Worm (Caenorhabditis elegans): ENCODE results near the gene Y59A8B.19.
"Not testable (repeated sequence)": the region's sequence is repeated elsewhere in the genome, so short reads cannot be mapped to it uniquely, and the experiment has no call there.

Gene Y59A8B.19

DNA sequence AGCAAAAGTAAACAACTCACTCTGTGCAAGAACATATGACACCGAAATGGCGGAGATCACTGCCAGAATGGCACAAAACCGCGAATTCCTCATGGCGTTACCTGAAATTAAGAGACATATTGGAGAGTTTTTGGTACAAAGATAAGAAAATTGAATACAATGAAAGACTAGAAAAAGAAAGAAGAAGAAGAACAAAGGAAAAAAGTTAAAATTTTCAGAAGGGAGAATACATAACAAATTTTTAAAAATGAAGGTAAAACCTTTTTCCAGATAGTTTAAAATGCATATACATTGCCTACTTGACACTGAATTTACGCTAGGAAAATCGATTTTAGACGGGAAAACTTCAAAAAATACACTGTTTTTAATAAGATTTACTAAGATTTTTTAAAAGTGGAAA lies 5.8 kb upstream of the Y59A8B.19 start, which contains the start of gene lon-8:
Gene lon-8 (minus strand): TSS at position 101 of the 400 bp plus-strand sequence.
- no peak for TF ChIP-seq ceh-13 (GFP tag; optimal IDR thresholded peaks at IDR 0.05)
- TF ChIP-seq ama-1 (optimal IDR thresholded peaks at IDR 0.05), result no peak
- no peak for TF ChIP-seq tbx-37 (GFP tag; conservative IDR thresholded peaks at IDR 0.05)
- no peak for TF ChIP-seq tra-4 (tag; optimal IDR thresholded peaks at IDR 0.05)
- no peak for TF ChIP-seq ceh-36 (tag; optimal IDR thresholded peaks at IDR 0.05)
- TF ChIP-seq hnd-1 (tag; optimal IDR thresholded peaks at IDR 0.05), result no peak
- no peak for TF ChIP-seq aly-1 (tag; optimal IDR thresholded peaks at IDR 0.05)
- TF ChIP-seq B0310.2 (tag; optimal IDR thresholded peaks at IDR 0.05), result no peak
- TF ChIP-seq flt-1 (GFP tag; IDR thresholded peaks at IDR 0.05), result no peak
- no peak for TF ChIP-seq pes-1 (GFP tag; IDR thresholded peaks at IDR 0.05)
- no peak for TF ChIP-seq hmbx-1 (tag; optimal IDR thresholded peaks at IDR 0.05)
- TF ChIP-seq scrt-1 (GFP tag; IDR thresholded peaks at IDR 0.05), result no peak
- TF ChIP-seq ets-7 (tag; optimal IDR thresholded peaks at IDR 0.05), result no peak
- no peak for TF ChIP-seq sea-1 (GFP tag; conservative IDR thresholded peaks at IDR 0.05)

DNA sequence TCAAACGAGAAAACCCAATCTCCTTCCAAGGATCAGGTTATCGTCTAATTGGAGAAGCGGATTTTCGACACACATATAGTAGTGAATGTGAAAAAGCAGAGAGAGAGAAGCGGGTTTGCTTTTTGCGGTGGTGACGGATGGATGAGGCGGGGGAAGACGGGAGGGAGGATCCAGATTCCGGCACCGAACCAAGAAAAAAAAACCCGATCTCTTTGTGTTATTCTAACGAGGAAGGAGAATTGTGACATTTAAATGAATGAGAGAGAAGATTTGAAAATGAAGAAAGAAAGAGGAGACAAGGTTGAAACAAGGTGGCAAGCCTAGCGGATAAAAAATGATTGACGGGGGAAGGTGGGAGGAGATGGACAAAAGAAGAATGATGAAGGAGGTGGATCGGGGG lies 3.2 kb upstream of the Y59A8B.19 start:
- TF ChIP-seq tbx-11 (GFP tag; IDR thresholded peaks at IDR 0.05), result no peak
- TF ChIP-seq ceh-13 (GFP tag; optimal IDR thresholded peaks at IDR 0.05), result no peak
- no peak for TF ChIP-seq aly-1 (tag; optimal IDR thresholded peaks at IDR 0.05)
- no peak for TF ChIP-seq flt-1 (GFP tag; IDR thresholded peaks at IDR 0.05)
- TF ChIP-seq pes-1 (GFP tag; IDR thresholded peaks at IDR 0.05), result no peak
- TF ChIP-seq hmg-4 (GFP tag; optimal IDR thresholded peaks at IDR 0.05), result no peak
- TF ChIP-seq hmbx-1 (tag; optimal IDR thresholded peaks at IDR 0.05), result no peak
- no peak for TF ChIP-seq tra-4 (tag; optimal IDR thresholded peaks at IDR 0.05)
- TF ChIP-seq F13C5.2 (tag; optimal IDR thresholded peaks at IDR 0.05), result no peak
- TF ChIP-seq tbx-37 (GFP tag; conservative IDR thresholded peaks at IDR 0.05), result no peak
- no peak for TF ChIP-seq ceh-36 (tag; optimal IDR thresholded peaks at IDR 0.05)
- no peak for TF ChIP-seq hnd-1 (tag; optimal IDR thresholded peaks at IDR 0.05)
- no peak for TF ChIP-seq B0310.2 (tag; optimal IDR thresholded peaks at IDR 0.05)
- TF ChIP-seq ets-7 (tag; optimal IDR thresholded peaks at IDR 0.05), result no peak
- no peak for TF ChIP-seq scrt-1 (GFP tag; IDR thresholded peaks at IDR 0.05)
- TF ChIP-seq ama-1 (optimal IDR thresholded peaks at IDR 0.05), result no peak

DNA sequence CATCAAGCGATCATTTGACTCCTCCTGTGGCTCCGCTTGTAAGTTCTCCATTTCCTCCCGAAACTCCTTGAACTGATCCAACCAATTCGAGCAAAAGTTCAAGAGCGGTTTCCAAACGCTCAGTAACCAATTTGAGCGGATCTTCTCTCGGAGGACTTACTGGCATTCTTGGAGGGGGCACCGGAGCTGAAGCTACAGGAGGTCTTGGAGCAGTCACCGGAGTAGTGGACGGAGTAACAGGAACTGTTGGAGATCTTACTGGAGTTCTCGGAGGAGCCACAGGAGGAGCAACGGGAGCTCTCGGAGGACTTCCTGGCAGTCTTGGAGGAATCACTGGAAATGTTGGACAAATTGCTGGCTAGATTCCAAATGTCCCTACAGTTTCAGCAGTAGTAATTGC lies 1.6 kb downstream of the Y59A8B.19 start:
- TF ChIP-seq hnd-1 (tag; optimal IDR thresholded peaks at IDR 0.05) (no peak), tbx-11 (GFP tag; IDR thresholded peaks at IDR 0.05) (no peak), aly-1 (tag; optimal IDR thresholded peaks at IDR 0.05) (no peak), ama-1 (optimal IDR thresholded peaks at IDR 0.05) (no peak), ceh-36 (tag; optimal IDR thresholded peaks at IDR 0.05) (no peak), F13C5.2 (tag; optimal IDR thresholded peaks at IDR 0.05) (no peak)

DNA sequence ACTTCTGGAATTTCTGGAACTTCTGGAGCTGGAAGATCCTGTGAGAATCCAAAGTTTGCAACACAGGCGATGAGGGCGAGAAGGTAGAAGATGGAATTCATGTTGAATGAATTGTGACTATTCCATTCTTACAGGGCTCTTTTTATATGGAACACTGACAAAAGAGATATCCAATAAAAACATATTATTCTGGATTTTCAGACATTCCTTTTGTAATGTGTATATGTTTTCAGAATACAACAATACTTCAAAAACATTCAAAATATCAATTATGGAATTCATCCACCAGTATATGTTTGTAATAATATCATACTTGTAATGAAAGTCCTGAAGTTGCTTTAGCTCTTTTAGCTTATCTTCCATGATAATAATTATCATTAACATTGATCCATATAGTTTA lies 3.7 kb downstream of the Y59A8B.19 start, which contains the start of gene Y59A8B.26:
Gene Y59A8B.26 (minus strand): TSS at position 101 of the 400 bp plus-strand sequence.
- not testable (repeated sequence) for TF ChIP-seq B0310.2 (tag; optimal IDR thresholded peaks at IDR 0.05); hnd-1 (tag; optimal IDR thresholded peaks at IDR 0.05); tbx-11 (GFP tag; IDR thresholded peaks at IDR 0.05)

DNA sequence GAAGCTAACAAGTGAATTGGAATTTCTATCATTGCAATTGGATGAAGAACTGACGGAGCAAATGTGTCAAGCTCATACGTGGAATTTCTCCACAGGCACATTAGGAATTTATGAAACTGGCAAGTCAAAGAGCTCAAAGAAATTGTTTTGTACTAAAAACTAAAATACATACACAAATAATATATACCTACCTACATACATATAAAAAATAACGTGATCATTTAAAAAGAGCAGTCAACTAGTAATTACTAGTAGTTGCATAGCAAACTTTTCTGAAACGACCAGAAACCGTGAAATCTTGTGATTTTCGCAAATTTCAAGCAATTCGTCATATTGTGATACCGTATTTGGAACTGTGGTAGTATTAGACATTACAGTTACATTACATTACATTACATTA lies 7.1 kb downstream of the Y59A8B.19 start, which contains the start of gene srh-133:
Gene srh-133 (minus strand): TSS at position 101 of the 400 bp plus-strand sequence.
- no peak for TF ChIP-seq tbx-11 (GFP tag; IDR thresholded peaks at IDR 0.05)
- TF ChIP-seq ceh-13 (GFP tag; optimal IDR thresholded peaks at IDR 0.05), result no peak
- TF ChIP-seq scrt-1 (GFP tag; IDR thresholded peaks at IDR 0.05), result no peak
- TF ChIP-seq sea-1 (GFP tag; conservative IDR thresholded peaks at IDR 0.05), result no peak
- TF ChIP-seq ceh-36 (tag; optimal IDR thresholded peaks at IDR 0.05), result no peak
- TF ChIP-seq aly-1 (tag; optimal IDR thresholded peaks at IDR 0.05), result no peak
- TF ChIP-seq tbx-37 (GFP tag; conservative IDR thresholded peaks at IDR 0.05), result no peak
- TF ChIP-seq flt-1 (GFP tag; IDR thresholded peaks at IDR 0.05), result no peak
- TF ChIP-seq tra-4 (tag; optimal IDR thresholded peaks at IDR 0.05), result no peak
- TF ChIP-seq ama-1 (optimal IDR thresholded peaks at IDR 0.05), result no peak
- TF ChIP-seq F13C5.2 (tag; optimal IDR thresholded peaks at IDR 0.05), result no peak
- TF ChIP-seq pes-1 (GFP tag; IDR thresholded peaks at IDR 0.05), result no peak
- TF ChIP-seq hmg-4 (GFP tag; optimal IDR thresholded peaks at IDR 0.05), result no peak
- no peak for TF ChIP-seq hmbx-1 (tag; optimal IDR thresholded peaks at IDR 0.05)
- no peak for TF ChIP-seq hnd-1 (tag; optimal IDR thresholded peaks at IDR 0.05)

DNA sequence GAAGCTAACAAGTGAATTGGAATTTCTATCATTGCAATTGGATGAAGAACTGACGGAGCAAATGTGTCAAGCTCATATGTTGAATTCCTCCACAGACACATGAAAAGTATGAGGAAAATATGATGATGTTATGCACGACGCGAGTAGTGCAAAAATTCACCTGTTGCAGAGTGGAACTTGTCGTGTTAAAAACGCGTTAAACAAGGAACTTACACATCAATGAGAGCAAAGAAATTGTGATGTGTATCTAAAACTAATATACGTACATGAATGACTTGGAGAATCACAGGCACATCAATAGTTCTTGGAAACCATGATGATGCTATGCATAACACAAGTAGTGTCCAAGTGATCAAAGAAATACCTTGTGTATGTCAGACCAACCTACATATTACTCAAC lies 10.2 kb downstream of the Y59A8B.19 start, which contains the start of gene srh-134:
Gene srh-134 (minus strand): TSS at position 101 of the 400 bp plus-strand sequence.
- TF ChIP-seq tra-4 (tag; optimal IDR thresholded peaks at IDR 0.05) (no peak), hmbx-1 (tag; optimal IDR thresholded peaks at IDR 0.05) (no peak), aly-1 (tag; optimal IDR thresholded peaks at IDR 0.05) (no peak), flt-1 (GFP tag; IDR thresholded peaks at IDR 0.05) (no peak), ceh-36 (tag; optimal IDR thresholded peaks at IDR 0.05) (no peak), tbx-11 (GFP tag; IDR thresholded peaks at IDR 0.05) (no peak), scrt-1 (GFP tag; IDR thresholded peaks at IDR 0.05) (no peak), hmg-4 (GFP tag; optimal IDR thresholded peaks at IDR 0.05) (no peak), F13C5.2 (tag; optimal IDR thresholded peaks at IDR 0.05) (no peak), sea-1 (GFP tag; conservative IDR thresholded peaks at IDR 0.05) (no peak), ets-7 (tag; optimal IDR thresholded peaks at IDR 0.05) (no peak), hnd-1 (tag; optimal IDR thresholded peaks at IDR 0.05) (no peak), ama-1 (optimal IDR thresholded peaks at IDR 0.05) (no peak), pes-1 (GFP tag; IDR thresholded peaks at IDR 0.05) (no peak), tbx-37 (GFP tag; conservative IDR thresholded peaks at IDR 0.05) (no peak), B0310.2 (tag; optimal IDR thresholded peaks at IDR 0.05) (no peak), ceh-13 (GFP tag; optimal IDR thresholded peaks at IDR 0.05) (no peak)

DNA sequence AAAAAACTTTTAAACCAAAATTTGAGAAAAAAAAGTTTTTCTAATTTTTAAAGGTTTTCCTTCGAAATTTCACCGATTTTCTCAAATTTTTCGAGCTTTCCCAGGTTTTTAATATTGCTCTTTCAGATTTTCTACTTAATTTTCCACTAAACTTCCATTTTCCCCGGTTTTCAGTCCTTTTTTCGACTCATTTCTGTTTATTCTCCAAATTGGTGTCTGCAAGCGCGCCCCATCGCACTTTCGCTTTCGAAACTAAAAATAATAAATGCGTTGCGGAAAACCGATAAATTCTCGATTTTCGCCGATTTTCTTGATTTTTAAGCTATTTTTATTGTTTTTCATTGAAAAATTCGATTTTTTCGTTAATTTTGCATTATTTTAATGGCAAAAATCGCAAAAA lies 14.4 kb downstream of the Y59A8B.19 start:
- no peak for TF ChIP-seq pes-1 (GFP tag; IDR thresholded peaks at IDR 0.05)
- TF ChIP-seq ceh-36 (tag; optimal IDR thresholded peaks at IDR 0.05), result no peak
- no peak for TF ChIP-seq flt-1 (GFP tag; IDR thresholded peaks at IDR 0.05)
- TF ChIP-seq hnd-1 (tag; optimal IDR thresholded peaks at IDR 0.05), result no peak
- TF ChIP-seq hmbx-1 (tag; optimal IDR thresholded peaks at IDR 0.05), result no peak
- no peak for TF ChIP-seq tbx-11 (GFP tag; IDR thresholded peaks at IDR 0.05)
- TF ChIP-seq ets-7 (tag; optimal IDR thresholded peaks at IDR 0.05), result no peak
- no peak for TF ChIP-seq B0310.2 (tag; optimal IDR thresholded peaks at IDR 0.05)
- TF ChIP-seq tbx-37 (GFP tag; conservative IDR thresholded peaks at IDR 0.05), result no peak
- TF ChIP-seq hmg-4 (GFP tag; optimal IDR thresholded peaks at IDR 0.05), result no peak
- TF ChIP-seq F13C5.2 (tag; optimal IDR thresholded peaks at IDR 0.05), result no peak
- no peak for TF ChIP-seq ceh-13 (GFP tag; optimal IDR thresholded peaks at IDR 0.05)
- TF ChIP-seq tra-4 (tag; optimal IDR thresholded peaks at IDR 0.05), result no peak
- TF ChIP-seq aly-1 (tag; optimal IDR thresholded peaks at IDR 0.05), result no peak

Measured in whole organism, early embryonic.